Fruit fly (Drosophila melanogaster) whole organism, pupa: ENCODE measurements around the gene CG15283.

Experiments
- CG13204 ChIP-seq: fragments of 200-800 bp; sonication (Bioruptor generic); optimal IDR thresholded peaks from 2 replicates; lab custom pipeline; 2018; ENCODE audit warnings: missing biosample characterization, mild to moderate bottlenecking, missing genetic modification characterization, moderate library complexity
- CG34367 ChIP-seq: fragments of 200-800 bp; sonication (Bioruptor generic); optimal IDR thresholded peaks from 2 replicates; lab custom pipeline; 2018; ENCODE audit warnings: missing biosample characterization, mild to moderate bottlenecking, missing genetic modification characterization
- CG8159 ChIP-seq: fragments of 200-800 bp; sonication (Bioruptor generic); optimal IDR thresholded peaks from 3 replicates; lab custom pipeline; 2018; ENCODE audit warnings: missing biosample characterization, mild to moderate bottlenecking, missing genetic modification characterization, moderate library complexity
- Ets98B ChIP-seq: fragments of 200-800 bp; sonication (Bioruptor generic); IDR thresholded peaks from 2 replicates; pipeline ENCODE4 v1.3.6; 2022; ENCODE audit warnings: missing biosample characterization, missing genetic modification characterization
- Snoo ChIP-seq: fragments of 200-800 bp; sonication (Bioruptor generic); optimal IDR thresholded peaks from 3 replicates; lab custom pipeline; 2017; ENCODE audit warnings: missing biosample characterization, mild to moderate bottlenecking, missing genetic modification characterization, inconsistent platforms
- rn ChIP-seq: fragments of 200-800 bp; sonication (Bioruptor generic); IDR thresholded peaks from 2 replicates; pipeline ENCODE4 v1.3.6; 2022; ENCODE audit warnings: missing biosample characterization, missing genetic modification characterization

DNA sequence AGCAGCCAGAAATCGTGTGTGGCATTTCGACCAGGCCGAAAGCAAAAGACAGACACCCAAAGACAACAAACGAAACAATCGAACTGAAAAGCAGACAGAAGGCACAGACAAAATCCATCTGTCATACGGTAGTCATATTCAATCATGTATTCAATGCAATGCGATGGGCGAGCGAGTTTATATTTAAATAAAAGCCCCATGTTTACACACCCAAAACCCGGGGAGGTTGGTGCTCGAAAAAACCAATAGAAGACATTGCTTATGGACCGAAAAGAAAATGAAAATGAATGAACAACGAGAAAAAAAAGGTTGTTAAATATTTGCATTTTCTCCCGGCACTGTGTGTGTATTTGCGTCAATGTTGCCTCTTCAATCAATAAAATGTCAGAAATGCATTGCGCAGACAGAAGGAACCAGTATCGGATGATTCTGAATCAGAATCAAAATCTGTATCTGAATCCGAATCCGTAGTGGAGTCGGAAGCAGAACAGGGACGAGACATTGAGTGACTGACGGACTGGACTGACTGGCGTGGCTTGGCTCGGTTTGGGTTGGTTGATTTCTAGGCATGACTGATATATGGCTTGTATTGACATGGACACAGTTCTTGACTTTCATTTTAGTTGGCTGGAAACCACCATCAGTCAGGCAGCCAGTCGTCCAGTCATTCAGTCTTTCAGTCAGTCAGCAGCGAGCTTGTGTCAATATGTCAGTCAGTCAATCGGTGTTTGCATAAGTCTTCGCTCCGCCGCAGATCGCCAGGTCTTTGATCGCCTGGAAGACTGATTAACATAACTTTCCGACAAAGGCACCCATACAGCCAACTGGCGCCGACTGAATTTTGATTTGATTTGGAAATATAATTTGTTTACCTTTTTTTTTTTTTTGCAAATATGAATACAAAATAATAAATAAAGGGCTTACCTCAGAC lies 18.0 kb downstream of the CG15283 start:
- no peak for TF ChIP-seq Ets98B (GFP tag; lab: Robert Waterston, UW)
- TF ChIP-seq CG8159 (tag; lab: Kevin White, UChicago) = no peak
- TF ChIP-seq CG13204 (GFP tag; lab: Kevin White, UChicago) = no peak
- no peak for TF ChIP-seq Snoo (tag; lab: Kevin White, UChicago)
- TF ChIP-seq CG34367 = no peak
- TF ChIP-seq rn (GFP tag; lab: Robert Waterston, UW) = no peak
